Fruit fly (Drosophila melanogaster) whole organism, embryonic: ENCODE measurements around the gene CG12691.

ENCODE experiments used
- Aef1 ChIP-seq: fragments of 200-800 bp; sonication (Bioruptor generic); IDR thresholded peaks from 3 replicates; pipeline ENCODE4 v1.3.6; 2022; ENCODE audit warnings: missing biosample characterization, missing genetic modification characterization
- Atf6 ChIP-seq: fragments of 200-800 bp; sonication (Bioruptor generic); IDR thresholded peaks from 2 replicates; pipeline ENCODE4 v1.3.6; 2022; ENCODE audit warnings: missing biosample characterization, missing genetic modification characterization
- CG10267 ChIP-seq: fragments of 200-800 bp; sonication (Bioruptor generic); optimal IDR thresholded peaks from 2 replicates; lab custom pipeline; 2018; ENCODE audit warnings: missing biosample characterization, mild to moderate bottlenecking, missing genetic modification characterization, moderate library complexity
- CG12071 ChIP-seq: fragments of 200-800 bp; sonication (Bioruptor generic); optimal IDR thresholded peaks from 3 replicates; lab custom pipeline; 2018; ENCODE audit warnings: missing biosample characterization, mild to moderate bottlenecking, missing genetic modification characterization
- CG12219 ChIP-seq: fragments of 200-800 bp; sonication (Bioruptor generic); optimal IDR thresholded peaks from 3 replicates; lab custom pipeline; 2018; ENCODE audit warnings: missing biosample characterization, mild to moderate bottlenecking, missing genetic modification characterization
- CG13424 ChIP-seq: fragments of 200-800 bp; sonication (Bioruptor generic); optimal IDR thresholded peaks from 2 replicates; lab custom pipeline; 2019; ENCODE audit warnings: missing biosample characterization, mild to moderate bottlenecking, missing genetic modification characterization, moderate library complexity
- CG16815 ChIP-seq: fragments of 200-800 bp; sonication (Bioruptor generic); optimal IDR thresholded peaks from 3 replicates; lab custom pipeline; 2017; ENCODE audit warnings: missing biosample characterization, mild to moderate bottlenecking, missing genetic modification characterization
- CG16863 ChIP-seq: fragments of 200-800 bp; sonication (Bioruptor generic); optimal IDR thresholded peaks from 3 replicates; lab custom pipeline; 2016; ENCODE audit warnings: missing biosample characterization, missing genetic modification characterization
- CG2712 ChIP-seq: fragments of 200-800 bp; optimal IDR thresholded peaks from 3 replicates; lab custom pipeline; 2019; ENCODE audit warnings: missing biosample characterization, mild to moderate bottlenecking, missing genetic modification characterization, moderate library complexity
- CG31224 ChIP-seq: fragments of 200-800 bp; sonication (Bioruptor generic); IDR thresholded peaks from 2 replicates; pipeline ENCODE4 v1.3.6; 2022; ENCODE audit warnings: missing biosample characterization, missing genetic modification characterization
- CG32532 ChIP-seq: fragments of 200-800 bp; sonication (Bioruptor generic); IDR thresholded peaks from 2 replicates; pipeline ENCODE4 v1.3.6; 2022; ENCODE audit warnings: missing biosample characterization, missing genetic modification characterization
- CG34224 ChIP-seq: fragments of 200-800 bp; sonication (Bioruptor generic); IDR thresholded peaks from 3 replicates; pipeline ENCODE4 v1.3.6; 2022; ENCODE audit warnings: missing biosample characterization, missing genetic modification characterization; ENCODE audit not compliant: partially characterized antibody
- CG34376 ChIP-seq: fragments of 200-800 bp; sonication (Bioruptor generic); optimal IDR thresholded peaks from 2 replicates; lab custom pipeline; 2018; ENCODE audit warnings: missing biosample characterization, mild to moderate bottlenecking, missing genetic modification characterization
- CG3847 ChIP-seq: fragments of 200-800 bp; sonication (Bioruptor generic); IDR thresholded peaks from 2 replicates; pipeline ENCODE4 v1.3.6; 2022; ENCODE audit warnings: missing biosample characterization, missing genetic modification characterization
- CG4707 ChIP-seq: fragments of 200-800 bp; sonication (Bioruptor generic); optimal IDR thresholded peaks from 2 replicates; lab custom pipeline; 2018; ENCODE audit warnings: missing biosample characterization, mild to moderate bottlenecking, missing genetic modification characterization, moderate library complexity
- CG6654 ChIP-seq: fragments of 200-800 bp; sonication (Bioruptor generic); optimal IDR thresholded peaks from 2 replicates; lab custom pipeline; 2017; ENCODE audit warnings: missing biosample characterization, mild to moderate bottlenecking, missing genetic modification characterization
- CG6689 ChIP-seq: fragments of 200-800 bp; sonication (Bioruptor generic); IDR thresholded peaks from 2 replicates; pipeline ENCODE4 v1.3.6; 2022; ENCODE audit warnings: missing biosample characterization, missing genetic modification characterization
- CG7786 ChIP-seq: fragments of 200-800 bp; sonication (Bioruptor generic); optimal IDR thresholded peaks from 2 replicates; lab custom pipeline; 2016; ENCODE audit warnings: missing biosample characterization, missing genetic modification characterization
- CG8944 ChIP-seq: fragments of 200-800 bp; sonication (Bioruptor generic); optimal IDR thresholded peaks from 3 replicates; lab custom pipeline; 2016; ENCODE audit warnings: missing biosample characterization, missing genetic modification characterization
- CG9817 ChIP-seq: fragments of 200-800 bp; sonication (Bioruptor generic); optimal IDR thresholded peaks from 2 replicates; lab custom pipeline; 2018; ENCODE audit warnings: missing biosample characterization, mild to moderate bottlenecking, missing genetic modification characterization, moderate library complexity
- Dad ChIP-seq: fragments of 200-800 bp; sonication (Bioruptor generic); optimal IDR thresholded peaks from 3 replicates; lab custom pipeline; 2016; ENCODE audit warnings: missing biosample characterization, missing genetic modification characterization
- Deaf1 ChIP-seq: fragments of 200-800 bp; optimal IDR thresholded peaks from 3 replicates; lab custom pipeline; 2019; ENCODE audit warnings: missing biosample characterization, mild to moderate bottlenecking, missing genetic modification characterization, moderate library complexity
- Dip3 ChIP-seq: fragments of 200-800 bp; sonication (Bioruptor generic); optimal IDR thresholded peaks from 3 replicates; lab custom pipeline; 2016; ENCODE audit warnings: missing biosample characterization, missing genetic modification characterization
- Hand ChIP-seq: fragments of 200-800 bp; sonication (Bioruptor generic); optimal IDR thresholded peaks from 2 replicates; lab custom pipeline; 2017; ENCODE audit warnings: mild to moderate bottlenecking, missing biosample characterization, missing genetic modification reagents, missing genetic modification characterization
- Hsf ChIP-seq: fragments of 200-800 bp; sonication (Bioruptor generic); optimal IDR thresholded peaks from 3 replicates; lab custom pipeline; 2016; ENCODE audit warnings: missing biosample characterization, missing genetic modification characterization
- MBD-R2 ChIP-seq: fragments of 200-800 bp; sonication (Bioruptor generic); IDR thresholded peaks from 2 replicates; pipeline ENCODE4 v1.3.6; 2022; ENCODE audit warnings: missing biosample characterization, missing genetic modification characterization
- Myb ChIP-seq: fragments of 200-800 bp; sonication (Bioruptor generic); optimal IDR thresholded peaks from 2 replicates; lab custom pipeline; 2016; ENCODE audit warnings: missing biosample characterization, missing genetic modification characterization
- Ptx1 ChIP-seq: fragments of 200-800 bp; sonication (Bioruptor generic); IDR thresholded peaks from 2 replicates; pipeline ENCODE4 v1.3.6; 2022; ENCODE audit warnings: missing biosample characterization, missing genetic modification characterization
- Sox100B ChIP-seq: fragments of 200-800 bp; sonication (Bioruptor generic); optimal IDR thresholded peaks from 3 replicates; lab custom pipeline; 2018; ENCODE audit warnings: missing biosample characterization, mild to moderate bottlenecking, missing genetic modification characterization
- Xbp1 ChIP-seq: fragments of 200-800 bp; sonication (Bioruptor generic); optimal IDR thresholded peaks from 3 replicates; lab custom pipeline; 2016; ENCODE audit warnings: missing biosample characterization, mild to moderate bottlenecking, missing genetic modification characterization
- ato ChIP-seq: fragments of 200-800 bp; sonication (Bioruptor generic); IDR thresholded peaks from 2 replicates; pipeline ENCODE4 v1.3.6; 2022; ENCODE audit warnings: missing biosample characterization, missing genetic modification characterization; ENCODE audit not compliant: partially characterized antibody
- az2 ChIP-seq: fragments of 200-800 bp; sonication (Bioruptor generic); optimal IDR thresholded peaks from 3 replicates; lab custom pipeline; 2016; ENCODE audit warnings: missing biosample characterization, missing genetic modification characterization
- caup ChIP-seq: fragments of 200-800 bp; sonication (Bioruptor generic); optimal IDR thresholded peaks from 3 replicates; lab custom pipeline; 2017; ENCODE audit warnings: missing biosample characterization, mild to moderate bottlenecking, missing genetic modification characterization, moderate library complexity; ENCODE audit not compliant: severe bottlenecking
- chm ChIP-seq: fragments of 200-800 bp; sonication (Bioruptor generic); IDR thresholded peaks from 2 replicates; pipeline ENCODE4 v1.3.6; 2022; ENCODE audit warnings: missing biosample characterization, missing genetic modification characterization
- crc ChIP-seq: fragments of 200-800 bp; sonication (Bioruptor generic); optimal IDR thresholded peaks from 2 replicates; lab custom pipeline; 2016; ENCODE audit warnings: missing biosample characterization, missing genetic modification characterization
- dmrt11E ChIP-seq: fragments of 200-800 bp; sonication (Bioruptor generic); optimal IDR thresholded peaks from 3 replicates; lab custom pipeline; 2018; ENCODE audit warnings: missing biosample characterization, mild to moderate bottlenecking, missing genetic modification characterization, moderate library complexity
- dysf ChIP-seq: fragments of 200-800 bp; sonication (Bioruptor generic); IDR thresholded peaks from 3 replicates; pipeline ENCODE4 v1.3.6; 2022; ENCODE audit warnings: missing biosample characterization, missing genetic modification characterization
- ham ChIP-seq: fragments of 200-800 bp; sonication (Bioruptor generic); IDR thresholded peaks from 2 replicates; pipeline ENCODE4 v1.3.6; 2022; ENCODE audit warnings: missing biosample characterization, missing genetic modification characterization
- klu ChIP-seq: fragments of 200-800 bp; sonication (Bioruptor generic); IDR thresholded peaks from 2 replicates; pipeline ENCODE4 v1.3.6; 2022; ENCODE audit warnings: missing biosample characterization, missing genetic modification characterization
- lmd ChIP-seq: fragments of 200-800 bp; sonication (Bioruptor generic); IDR thresholded peaks from 2 replicates; pipeline ENCODE4 v1.3.6; 2022; ENCODE audit warnings: missing biosample characterization, missing genetic modification characterization
- odd ChIP-seq: fragments of 200-800 bp; sonication (Bioruptor generic); optimal IDR thresholded peaks from 2 replicates; lab custom pipeline; 2017; ENCODE audit warnings: missing biosample characterization, mild to moderate bottlenecking, missing genetic modification characterization
- phol ChIP-seq: fragments of 200-800 bp; sonication (Bioruptor generic); optimal IDR thresholded peaks from 3 replicates; lab custom pipeline; 2018; ENCODE audit warnings: missing biosample characterization, mild to moderate bottlenecking, missing genetic modification characterization, moderate library complexity
- ranshi ChIP-seq: fragments of 200-800 bp; sonication (Bioruptor generic); IDR thresholded peaks from 2 replicates; pipeline ENCODE4 v1.3.6; 2022; ENCODE audit warnings: missing biosample characterization, missing genetic modification characterization
- seq ChIP-seq: fragments of 200-800 bp; sonication (Bioruptor generic); IDR thresholded peaks from 2 replicates; pipeline ENCODE4 v1.3.6; 2022; ENCODE audit warnings: missing biosample characterization, missing genetic modification characterization
- sisA ChIP-seq: fragments of 200-800 bp; sonication (Bioruptor generic); IDR thresholded peaks from 2 replicates; pipeline ENCODE4 v1.3.6; 2022; ENCODE audit warnings: missing biosample characterization, missing genetic modification characterization
- tgo ChIP-seq: fragments of 200-800 bp; sonication (Bioruptor generic); IDR thresholded peaks from 3 replicates; pipeline ENCODE4 v1.3.6; 2022; ENCODE audit warnings: missing biosample characterization, missing genetic modification characterization
- tin ChIP-seq: fragments of 200-800 bp; sonication (Bioruptor generic); optimal IDR thresholded peaks from 3 replicates; lab custom pipeline; 2016; ENCODE audit warnings: missing biosample characterization, missing genetic modification characterization
- trem ChIP-seq: fragments of 200-800 bp; optimal IDR thresholded peaks from 3 replicates; lab custom pipeline; 2019; ENCODE audit warnings: missing biosample characterization, mild to moderate bottlenecking, missing genetic modification characterization, moderate library complexity
- ttk ChIP-seq: fragments of 200-800 bp; sonication (Bioruptor generic); IDR thresholded peaks from 2 replicates; pipeline ENCODE4 v2.1.2; 2022; ENCODE audit warnings: missing biosample characterization, missing genetic modification characterization
- zen ChIP-seq: fragments of 200-800 bp; sonication (Bioruptor generic); optimal IDR thresholded peaks from 3 replicates; lab custom pipeline; 2018; ENCODE audit warnings: missing biosample characterization, mild to moderate bottlenecking, missing genetic modification characterization, moderate library complexity
- zfh1 ChIP-seq: fragments of 200-800 bp; sonication (Bioruptor generic); IDR thresholded peaks from 3 replicates; pipeline ENCODE4 v1.3.6; 2022; ENCODE audit warnings: missing biosample characterization, missing genetic modification characterization

CG12691 gene

DNA sequence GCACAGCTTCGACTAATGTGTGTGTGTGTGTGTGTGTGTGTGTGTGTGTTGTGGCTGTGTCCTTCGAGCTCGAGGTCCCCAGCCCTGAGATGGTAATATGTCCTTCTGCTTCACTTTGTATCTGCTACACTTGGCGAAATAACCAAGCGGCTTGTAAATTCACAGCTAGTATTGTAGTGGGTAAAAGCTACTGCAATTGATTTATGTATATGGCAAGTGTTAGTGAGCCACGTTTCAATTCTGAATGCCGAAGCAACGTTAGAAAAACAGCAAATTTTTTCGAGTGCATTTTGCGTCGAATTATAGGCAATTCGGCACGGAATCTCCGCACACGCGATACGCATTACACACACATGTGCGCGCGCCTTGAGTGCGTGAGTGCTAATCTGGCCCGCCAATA, 3.2 kb upstream of the CG12691 start (continued):
- TF ChIP-seq sisA (GFP tag; lab: Robert Waterston, UW) (peak; percentile 57), Myb (GFP tag; lab: Kevin White, UChicago) (peak; percentile 7), CG34224 (GFP tag; lab: Robert Waterston, UW) (no peak), CG13424 (tag; lab: Kevin White, UChicago) (peak; percentile 57), seq (GFP tag; lab: Robert Waterston, UW) (no peak), chm (GFP tag; lab: Robert Waterston, UW) (peak; percentile 51), ranshi (peak; percentile 52; the same call in 1 of the 2 replicates), Dip3 (GFP tag; lab: Kevin White, UChicago) (no peak), CG6654 (GFP tag; lab: Kevin White, UChicago) (no peak), tgo (GFP tag; lab: Robert Waterston, UW) (peak; percentile 51; the same call in 2 of the 3 replicates), CG10267 (tag; lab: Kevin White, UChicago) (peak; percentile 16), Sox100B (GFP tag; lab: Kevin White, UChicago) (peak; percentile 18), phol (tag; lab: Kevin White, UChicago) (peak; percentile 41), klu (GFP tag; lab: Robert Waterston, UW) (0 out of 2 replicates have a peak, but pooled peaks have one; percentile 41), CG12071 (GFP tag; lab: Kevin White, UChicago) (peak; percentile 43), CG32532 (GFP tag; lab: Robert Waterston, UW) (peak; percentile 54; the same call in 1 of the 2 replicates), ham (GFP tag; lab: Robert Waterston, UW) (no peak), CG8944 (GFP tag; lab: Kevin White, UChicago) (peak; percentile 9), lmd (GFP tag; lab: Robert Waterston, UW) (peak; percentile 52), CG3847 (GFP tag; lab: Robert Waterston, UW) (peak; percentile 46), CG2712 (tag; lab: Kevin White, UChicago) (peak; percentile 41), caup (GFP tag; lab: Kevin White, UChicago) (peak; percentile 63), az2 (GFP tag; lab: Kevin White, UChicago) (peak; percentile 28), zfh1 (GFP tag; lab: Robert Waterston, UW) (peak; percentile 60; the same call in 2 of the 3 replicates), Dad (no peak), Atf6 (0 out of 2 replicates have a peak, but pooled peaks have one; percentile 41), MBD-R2 (GFP tag; lab: Robert Waterston, UW) (0 out of 2 replicates have a peak, but pooled peaks have one; percentile 22), CG12219 (GFP tag; lab: Kevin White, UChicago) (peak; percentile 43), CG16815 (GFP tag; lab: Kevin White, UChicago) (peak; percentile 5), odd (GFP tag; lab: Kevin White, UChicago) (no peak), CG31224 (GFP tag; lab: Robert Waterston, UW) (peak; percentile 29; the same call in 1 of the 2 replicates), CG9817 (tag; lab: Kevin White, UChicago) (peak; percentile 34), dysf (GFP tag; lab: Robert Waterston, UW) (peak; percentile 64), zen (tag; lab: Kevin White, UChicago) (peak; percentile 44), ttk (GFP tag; lab: Robert Waterston, UW) (peak; percentile 16; the same call in 1 of the 2 replicates), Ptx1 (GFP tag; lab: Robert Waterston, UW) (peak; percentile 47; the same call in 1 of the 2 replicates), CG7786 (GFP tag; lab: Kevin White, UChicago) (peak; percentile 36), dmrt11E (peak; percentile 28), crc (GFP tag; lab: Kevin White, UChicago) (no peak), Hsf (GFP tag; lab: Kevin White, UChicago) (peak; percentile 38), CG16863 (GFP tag; lab: Kevin White, UChicago) (peak; percentile 7), CG4707 (peak; percentile 4), Xbp1 (peak; percentile 56), CG6689 (peak; percentile 62; the same call in 1 of the 2 replicates), trem (tag; lab: Kevin White, UChicago) (no peak), ato (GFP tag; lab: Robert Waterston, UW) (no peak), CG34376 (no peak), Aef1 (GFP tag; lab: Robert Waterston, UW) (0 out of 3 replicates have a peak, but pooled peaks have one; percentile 23), tin (GFP tag; lab: Kevin White, UChicago) (peak; percentile 25), Hand (peak; percentile 32), Deaf1 (peak; percentile 7)
